Fruit fly (Drosophila melanogaster): ENCODE measurements around the gene toc.

dm6 chr2L:3145897-3146296 lies 1.3 kb upstream of the toc start:
- TF ChIP-seq Sox14 (GFP tag; optimal IDR thresholded peaks at IDR 0.05) = no peak
- no peak for TF ChIP-seq Sox102F (GFP tag; optimal IDR thresholded peaks at IDR 0.05)
- TF ChIP-seq svp (GFP tag) = no peak
- TF ChIP-seq CG10631 (GFP tag; optimal IDR thresholded peaks at IDR 0.05) = no peak
- no peak for TF ChIP-seq CG31627 (GFP tag; optimal IDR thresholded peaks at IDR 0.05)
- no peak for TF ChIP-seq lz (GFP tag; optimal IDR thresholded peaks at IDR 0.05)
- TF ChIP-seq Blimp-1 (GFP tag; optimal IDR thresholded peaks at IDR 0.05) = no peak
- no peak for TF ChIP-seq Hr4 (GFP tag; optimal IDR thresholded peaks at IDR 0.05)
